Fruit fly (Drosophila melanogaster) ovary, adult (tissue): ENCODE results near the gene Obp83g.

ENCODE experiments used
- CG17801 ChIP-seq: fragments of 200-800 bp; optimal IDR thresholded peaks from 2 replicates; lab custom pipeline; 2019; ENCODE audit warnings: missing biosample characterization, mild to moderate bottlenecking, missing genetic modification characterization, moderate library complexity; ENCODE audit not compliant: partially characterized antibody

The Obp83g gene

dm6 chr3R:6112252-6112995, at the start of gene Obp83g:
Obp83g (minus strand) TSS chr3R:6112302.
- no peak for TF ChIP-seq CG17801 (GFP tag; lab: Kevin White, UChicago)

DNA sequence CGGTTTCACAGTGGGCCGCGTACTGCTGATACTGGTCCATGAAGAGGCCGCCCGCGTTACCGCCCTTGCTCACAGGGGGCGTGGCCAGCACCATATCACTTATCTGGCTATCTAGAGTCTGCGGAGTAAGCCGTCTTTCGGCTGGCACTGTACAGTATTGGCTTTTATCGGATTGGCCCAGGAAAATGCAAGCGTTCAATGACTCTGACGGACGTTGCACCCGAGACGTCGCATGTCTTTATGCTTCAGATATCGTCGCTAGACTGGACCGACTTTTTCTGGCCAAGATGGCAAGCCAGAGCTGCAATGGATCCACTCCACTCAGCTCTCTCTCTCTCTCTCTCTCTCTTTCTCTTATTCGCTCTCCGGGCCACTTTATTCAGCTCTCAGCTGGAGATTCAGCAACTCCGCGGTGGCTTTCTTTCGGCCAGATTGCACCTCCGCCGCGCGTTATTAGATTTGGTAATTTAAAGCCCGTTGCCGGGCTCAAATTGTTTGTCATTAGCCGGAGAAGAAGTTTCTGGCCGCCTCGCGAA, 44.9 kb upstream of the Obp83g start, which contains the start of gene CG31559:
TSS of gene CG31559 (minus strand) at position 273 of the 536 bp plus-strand sequence.
- no peak for TF ChIP-seq CG17801 (GFP tag; lab: Kevin White, UChicago)

- no peak for TF ChIP-seq CG17801 (GFP tag; lab: Kevin White, UChicago)
These were observed 42.7 kb upstream of the Obp83g start for dm6 chr3R:6154773-6155295.

DNA sequence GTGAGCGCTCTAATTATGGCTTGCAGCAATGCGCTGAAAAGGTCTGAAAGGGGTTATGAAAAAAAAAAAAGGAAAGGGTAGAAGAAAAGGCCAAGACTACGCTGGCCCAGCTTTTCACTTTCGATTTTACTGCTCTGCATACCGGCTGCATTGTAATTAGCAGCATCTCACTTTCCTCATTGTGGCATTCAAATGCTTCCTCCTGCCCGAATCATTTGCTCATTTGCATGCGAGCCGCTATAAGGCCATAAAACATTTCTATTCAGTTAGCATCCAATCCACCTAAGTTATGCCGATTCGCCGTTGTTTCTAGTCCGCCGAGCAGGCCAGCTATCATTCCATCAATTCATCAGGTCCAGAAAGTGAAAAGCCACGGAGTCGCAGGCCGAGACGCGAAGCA, 41.5 kb upstream of the Obp83g start:
- TF ChIP-seq CG17801 (GFP tag; lab: Kevin White, UChicago) = no peak

- TF ChIP-seq CG17801 (GFP tag; lab: Kevin White, UChicago) = no peak
These were observed 37.5 kb upstream of the Obp83g start for dm6 chr3R:6149593-6149992.

dm6 chr3R:6149130-6149529, 37.0 kb upstream of the Obp83g start:
- TF ChIP-seq CG17801 (GFP tag; lab: Kevin White, UChicago) = no peak

DNA sequence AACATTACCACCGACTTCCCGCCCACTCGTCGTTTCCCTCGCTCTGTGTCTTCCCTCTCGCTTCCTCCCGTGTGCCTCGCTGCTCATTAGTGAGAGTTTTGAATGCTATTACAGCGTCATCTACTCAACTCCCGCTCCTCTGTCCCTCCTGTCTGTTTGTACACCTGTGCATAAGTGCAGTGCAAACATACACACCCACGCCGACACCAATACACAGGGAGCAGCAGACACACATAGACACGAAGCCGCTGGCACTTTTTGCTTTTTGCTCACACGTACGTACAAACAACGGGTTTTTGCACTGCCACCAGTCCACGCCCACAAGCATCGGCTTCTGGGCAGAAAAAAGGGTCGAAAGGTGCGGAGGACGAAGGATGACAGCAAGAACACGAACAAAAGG, 29.7 kb upstream of the Obp83g start:
- TF ChIP-seq CG17801 (GFP tag; lab: Kevin White, UChicago) = no peak

DNA sequence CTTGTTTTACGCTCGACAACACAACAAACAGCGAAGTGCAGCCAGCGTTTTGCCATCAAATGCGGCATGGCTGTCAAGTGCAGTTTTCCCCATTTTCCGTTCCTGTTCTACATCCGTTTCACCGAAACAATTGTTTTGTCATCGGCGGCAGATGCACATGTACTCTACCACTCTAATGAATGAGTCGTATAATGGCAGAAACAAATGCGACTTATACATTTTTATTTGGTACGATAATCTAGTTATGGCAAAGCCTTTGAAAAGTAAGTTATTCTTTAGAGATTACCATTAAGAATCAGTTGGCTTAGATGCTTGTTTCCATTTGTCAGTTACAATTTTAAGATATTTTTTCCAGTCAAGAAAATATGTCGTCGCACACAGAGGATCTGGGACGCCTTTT, 10.2 kb upstream of the Obp83g start, which contains the start of gene Vha14-2:
TSS of gene Vha14-2 (plus strand) at position 301 of the 400 bp plus-strand sequence.
- TF ChIP-seq CG17801 (GFP tag; lab: Kevin White, UChicago) = no peak

DNA sequence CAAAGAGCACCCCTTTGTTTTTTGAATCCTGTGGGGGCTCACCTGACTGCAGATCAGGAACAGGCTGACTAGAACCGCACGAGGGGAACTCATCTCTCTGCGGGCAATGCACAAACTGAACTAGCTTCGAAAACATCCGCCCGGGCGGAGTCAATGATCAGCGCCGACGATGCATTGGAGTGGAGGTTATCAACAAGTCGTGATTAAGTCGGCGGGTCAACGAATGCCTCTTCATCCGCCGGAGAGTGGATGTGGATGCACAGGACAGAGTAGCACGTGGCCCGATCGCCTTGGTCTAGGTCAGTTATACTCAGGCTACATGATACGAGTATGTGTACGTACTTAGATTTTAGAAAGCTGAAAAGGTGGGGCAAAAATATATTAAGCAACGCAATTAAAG, 1.2 kb downstream of the Obp83g start, which contains the start of gene Obp83ef:
TSS of gene Obp83ef (minus strand) at position 119 of the 400 bp plus-strand sequence.
- TF ChIP-seq CG17801 (GFP tag; lab: Kevin White, UChicago) = no peak

dm6 chr3R:6107792-6108191, 4.3 kb downstream of the Obp83g start, which contains the start of gene Obp83cd:
Obp83cd (plus strand) TSS chr3R:6108134.
- TF ChIP-seq CG17801 (GFP tag; lab: Kevin White, UChicago) = no peak

DNA sequence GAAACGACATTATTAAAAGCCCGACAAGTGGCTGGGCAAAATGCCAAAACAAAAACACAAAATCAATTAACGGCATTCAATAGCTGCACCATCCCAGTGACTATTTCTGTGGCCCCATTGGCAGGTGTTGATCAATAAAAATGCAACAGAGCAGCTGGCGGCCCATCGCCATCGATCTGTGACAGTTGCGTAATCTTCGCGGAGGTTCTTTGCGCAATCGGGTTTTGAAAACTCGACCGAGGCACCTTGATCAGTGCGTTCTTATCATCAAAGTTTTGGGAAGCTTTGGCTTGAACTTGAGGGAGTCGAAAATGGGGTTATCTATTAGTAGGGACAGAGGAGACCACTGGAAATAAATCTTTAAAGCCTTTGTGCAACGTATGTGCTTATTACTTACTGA, 4.7 kb downstream of the Obp83g start:
- TF ChIP-seq CG17801 (GFP tag; lab: Kevin White, UChicago) = no peak

DNA sequence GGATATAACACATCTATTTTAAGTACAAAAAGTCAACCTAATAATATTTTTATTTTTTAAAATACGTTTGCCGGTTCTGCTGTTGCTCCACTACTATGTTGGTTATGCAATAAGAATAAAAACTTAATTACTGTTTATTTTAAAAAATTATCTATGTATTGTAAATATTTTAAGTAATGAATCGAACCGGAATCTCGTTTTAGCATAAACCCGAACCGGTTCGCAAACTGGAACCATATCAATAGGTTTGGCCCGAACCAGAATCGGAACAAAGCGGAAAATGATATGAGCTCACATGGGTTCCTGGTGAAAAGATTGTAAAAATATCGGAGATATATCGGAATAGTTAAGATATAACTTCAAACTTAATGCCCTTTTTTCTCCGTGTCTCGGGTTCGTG, 5.4 kb downstream of the Obp83g start:
- TF ChIP-seq CG17801 (GFP tag; lab: Kevin White, UChicago) = no peak

- TF ChIP-seq CG17801 (GFP tag; lab: Kevin White, UChicago) = no peak
These were observed 6.9 kb downstream of the Obp83g start for dm6 chr3R:6105160-6105559.

dm6 chr3R:6102726-6103125, 9.4 kb downstream of the Obp83g start:
- TF ChIP-seq CG17801 (GFP tag; lab: Kevin White, UChicago) = no peak

DNA sequence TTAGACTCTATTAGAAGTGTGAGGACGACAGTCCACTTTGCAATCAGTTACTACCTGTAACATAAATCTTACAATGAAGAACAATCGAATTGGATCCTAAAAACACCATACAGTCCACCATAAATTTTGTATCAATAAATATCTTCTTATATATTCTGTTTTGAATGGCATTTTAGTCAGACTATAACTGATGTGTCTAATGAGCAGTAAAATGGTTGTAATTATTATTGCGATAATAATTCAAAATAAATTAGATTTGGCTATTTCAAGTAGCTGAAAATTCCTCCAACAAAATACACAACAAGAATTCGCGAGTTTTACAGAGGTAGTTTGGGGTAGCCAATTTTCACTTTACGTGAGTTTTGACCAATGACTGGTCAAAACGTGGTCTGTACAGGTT, 9.8 kb downstream of the Obp83g start:
- TF ChIP-seq CG17801 (GFP tag; lab: Kevin White, UChicago) = no peak

DNA sequence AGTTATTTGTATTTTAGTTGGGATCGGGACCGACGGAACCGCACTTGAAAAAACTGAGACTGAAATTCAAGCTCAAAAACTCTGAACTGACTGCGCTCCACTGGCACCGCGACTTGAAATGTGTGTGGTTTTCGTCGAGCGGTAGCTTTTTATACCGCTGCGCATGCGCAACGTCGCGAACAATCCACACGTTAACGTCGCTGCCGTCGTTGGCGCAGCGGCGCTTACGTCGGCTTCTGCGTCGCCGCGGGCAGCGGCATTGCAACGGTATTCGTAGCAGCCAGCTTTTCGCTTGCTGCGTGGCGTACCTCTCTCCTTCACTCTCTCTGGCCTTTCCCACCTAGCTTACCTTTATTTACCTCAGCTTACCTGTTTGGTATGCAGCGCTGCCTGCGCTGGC, 11.3 kb downstream of the Obp83g start, which contains the start of gene Gasp:
TSS of gene Gasp (minus strand) at position 124 of the 400 bp plus-strand sequence.
- no peak for TF ChIP-seq CG17801 (GFP tag; lab: Kevin White, UChicago)
